Worm (Caenorhabditis elegans) whole organism, mixed stage, embryonic: Measurements from ENCODE around the gene ZK563.2.

Experiments
- elt-1 ChIP-seq: sonication (generic microtip); optimal IDR thresholded peaks from 2 replicates; lab custom pipeline; 2017; ENCODE audit warnings: missing genetic modification characterization, mild to moderate bottlenecking, missing compliant biosample characterization, antibody characterized with exemption, moderate library complexity, borderline replicate concordance; ENCODE audit not compliant: insufficient read depth
- elt-3 ChIP-seq: fragments of 150-350 bp; optimal IDR thresholded peaks from 2 replicates; lab custom pipeline; 2014; ENCODE audit warnings: missing biosample characterization, missing genetic modification characterization
- flh-1 ChIP-seq: fragments of 200-800 bp; sonication (Bioruptor generic); optimal IDR thresholded peaks from 2 replicates; lab custom pipeline; 2018; ENCODE audit warnings: mild to moderate bottlenecking, missing genetic modification characterization, moderate library complexity, missing compliant biosample characterization
- ham-2 ChIP-seq: fragments of 200-800 bp; sonication (Bioruptor generic); optimal IDR thresholded peaks from 2 replicates; lab custom pipeline; 2018; ENCODE audit warnings: mild to moderate bottlenecking, missing genetic modification characterization, missing compliant biosample characterization
- lsy-2 ChIP-seq: fragments of 150-350 bp; optimal IDR thresholded peaks from 2 replicates; lab custom pipeline; 2014; ENCODE audit warnings: missing biosample characterization, missing genetic modification characterization
- nhr-237 ChIP-seq: fragments of 150-350 bp; optimal IDR thresholded peaks from 2 replicates; lab custom pipeline; 2014; ENCODE audit warnings: missing biosample characterization, missing genetic modification characterization
- nhr-28 ChIP-seq: fragments of 150-350 bp; optimal IDR thresholded peaks from 2 replicates; lab custom pipeline; 2014; ENCODE audit warnings: missing biosample characterization, missing genetic modification characterization
- nhr-76 ChIP-seq: sonication (generic microtip); optimal IDR thresholded peaks from 2 replicates; lab custom pipeline; 2017; ENCODE audit warnings: missing biosample characterization, missing genetic modification characterization
- pha-4 ChIP-seq: fragments of 150-350 bp; optimal IDR thresholded peaks from 2 replicates; lab custom pipeline; 2018; ENCODE audit warnings: missing biosample characterization, missing genetic modification reagents, missing genetic modification characterization
- snpc-4 ChIP-seq: fragments of 150-350 bp; optimal IDR thresholded peaks from 2 replicates; lab custom pipeline; 2014; ENCODE audit warnings: missing biosample characterization, missing genetic modification characterization
- sptf-1 ChIP-seq: sonication (generic microtip); optimal IDR thresholded peaks from 2 replicates; lab custom pipeline; 2017; ENCODE audit warnings: mild to moderate bottlenecking, missing genetic modification characterization, moderate library complexity, missing compliant biosample characterization
- unc-39 ChIP-seq: fragments of 150-350 bp; optimal IDR thresholded peaks from 2 replicates; lab custom pipeline; 2014; ENCODE audit warnings: missing biosample characterization, missing genetic modification characterization
- unc-62 ChIP-seq: fragments of 150-350 bp; optimal IDR thresholded peaks from 2 replicates; lab custom pipeline; 2014; ENCODE audit warnings: missing biosample characterization, missing genetic modification reagents, missing genetic modification characterization

- TF ChIP-seq ham-2 (no peak), nhr-237 (no peak), unc-62 (no peak), elt-1 (tag; lab: Kevin White, UChicago) (no peak), pha-4 (tag; lab: Kevin White, UChicago) (no peak), nhr-76 (no peak), unc-39 (tag; lab: Kevin White, UChicago) (no peak), flh-1 (GFP tag; lab: Kevin White, UChicago) (no peak), sptf-1 (no peak), snpc-4 (tag; lab: Kevin White, UChicago) (no peak), lsy-2 (tag; lab: Kevin White, UChicago) (no peak), nhr-28 (no peak), elt-3 (tag; lab: Kevin White, UChicago) (no peak)
Observed at ce11 chrX:3339882-3340281, 28.9 kb upstream of the ZK563.2 start.
